Worm (Caenorhabditis elegans): ENCODE data around the gene pqn-2.

pqn-2 gene

DNA sequence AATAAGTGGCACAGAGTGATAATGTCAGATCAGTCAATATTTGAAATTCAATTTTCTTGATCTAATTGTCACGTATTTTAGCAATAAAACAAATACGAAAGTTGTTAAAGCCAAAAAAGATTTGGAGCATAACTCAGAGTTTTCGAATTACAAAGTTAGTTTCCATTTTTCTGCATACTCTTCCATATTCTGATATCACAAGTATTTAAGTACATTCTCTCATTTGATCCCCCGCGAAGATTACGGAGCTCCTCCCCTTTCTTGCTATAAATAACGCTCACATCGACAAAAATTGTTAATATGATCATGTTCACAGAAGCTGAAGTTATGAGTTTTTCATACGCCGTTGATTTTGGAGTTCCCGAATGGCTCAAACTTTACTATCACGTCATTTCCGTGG, 14.0 kb upstream of the pqn-2 start, which contains the start of gene sri-20:
Gene sri-20 (plus strand): TSS at position 301 of the 400 bp plus-strand sequence.
- no peak for TF ChIP-seq elt-2 (tag; optimal IDR thresholded peaks at IDR 0.05)
- no peak for TF ChIP-seq mdl-1 (tag; optimal IDR thresholded peaks at IDR 0.05)
- TF ChIP-seq lin-15B (tag; optimal IDR thresholded peaks at IDR 0.05), result no peak
- TF ChIP-seq elt-1 (tag; optimal IDR thresholded peaks at IDR 0.05), result no peak
- TF ChIP-seq ceh-9 (tag; optimal IDR thresholded peaks at IDR 0.05), result no peak
- TF ChIP-seq aly-2 (tag; optimal IDR thresholded peaks at IDR 0.05), result no peak

DNA sequence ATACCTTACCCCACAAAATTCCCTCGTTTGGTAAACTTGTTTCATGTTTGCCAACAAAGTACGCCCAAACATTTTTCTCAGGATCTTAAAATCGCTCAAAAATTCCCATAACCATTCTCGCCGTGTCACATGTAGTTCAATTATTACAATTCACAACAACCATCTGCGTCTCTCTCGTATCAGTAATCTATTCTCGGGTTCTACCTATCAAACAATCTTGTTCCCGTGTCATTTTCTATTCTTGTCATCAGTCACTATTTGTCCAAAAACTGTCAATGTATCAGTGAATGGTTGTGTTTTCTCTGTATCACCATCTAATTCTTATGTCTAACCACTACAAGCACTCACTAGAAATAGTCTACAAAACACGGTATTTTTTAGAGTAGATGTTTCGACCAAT, 11.1 kb upstream of the pqn-2 start:
- no peak for TF ChIP-seq nhr-12 (tag; optimal IDR thresholded peaks at IDR 0.05)
- TF ChIP-seq nhr-67 (tag; optimal IDR thresholded peaks at IDR 0.05), result no peak
- TF ChIP-seq pqm-1 (tag; optimal IDR thresholded peaks at IDR 0.05), result peak; percentile 40
- TF ChIP-seq nhr-237 (tag; optimal IDR thresholded peaks at IDR 0.05), result no peak
- no peak for TF ChIP-seq ceh-28 (tag; optimal IDR thresholded peaks at IDR 0.05)
- peak; percentile 45 for TF ChIP-seq jun-1 (tag; optimal IDR thresholded peaks at IDR 0.05)
- no peak for TF ChIP-seq pha-4 (tag; optimal IDR thresholded peaks at IDR 0.05)
- peak; percentile 84 for TF ChIP-seq elt-2 (tag; optimal IDR thresholded peaks at IDR 0.05)
- no peak for TF ChIP-seq ceh-82 (tag; optimal IDR thresholded peaks at IDR 0.05)

DNA sequence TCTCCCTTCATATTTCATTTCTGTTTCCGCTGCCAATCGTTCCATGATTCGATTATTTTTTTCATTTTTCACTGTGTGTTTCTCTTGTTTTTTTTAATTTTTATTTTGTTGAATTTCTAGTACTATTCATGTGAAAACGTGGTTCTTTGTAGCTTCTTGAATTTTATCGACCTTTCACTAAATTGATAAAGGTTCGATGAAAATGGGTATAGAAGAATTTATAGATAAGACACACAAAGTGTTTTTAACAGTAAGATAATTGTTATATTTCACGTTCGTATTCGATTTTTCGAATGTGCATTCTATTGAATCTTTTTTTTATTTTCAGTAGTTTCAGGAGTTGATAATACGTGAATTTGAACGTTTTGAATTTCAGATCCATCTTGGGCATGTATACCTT, 10.3 kb upstream of the pqn-2 start, which contains the start of gene ugt-49:
Gene ugt-49 (plus strand): TSS at position 371 of the 400 bp plus-strand sequence.
- TF ChIP-seq pqm-1 (tag; optimal IDR thresholded peaks at IDR 0.05), result peak; percentile 40
- TF ChIP-seq elt-2 (tag; optimal IDR thresholded peaks at IDR 0.05), result peak; percentile 63
- TF ChIP-seq nfya-1 (tag; optimal IDR thresholded peaks at IDR 0.05; ENCODE audit: insufficient read depth), result no peak
- no peak for TF ChIP-seq snpc-4 (tag; optimal IDR thresholded peaks at IDR 0.05)
- TF ChIP-seq pha-4 (tag; optimal IDR thresholded peaks at IDR 0.05), result peak; percentile 23

ce11 chrV:10379293-10379692, 2.9 kb upstream of the pqn-2 start, which contains the start of gene AC3.12:
AC3.12 (minus strand) TSS chrV:10379393.
- TF ChIP-seq zag-1 (tag; optimal IDR thresholded peaks at IDR 0.05), result no peak

ce11 chrV:10379761-10380160, 2.5 kb upstream of the pqn-2 start:
- TF ChIP-seq pqm-1 (tag; optimal IDR thresholded peaks at IDR 0.05), result no peak

DNA sequence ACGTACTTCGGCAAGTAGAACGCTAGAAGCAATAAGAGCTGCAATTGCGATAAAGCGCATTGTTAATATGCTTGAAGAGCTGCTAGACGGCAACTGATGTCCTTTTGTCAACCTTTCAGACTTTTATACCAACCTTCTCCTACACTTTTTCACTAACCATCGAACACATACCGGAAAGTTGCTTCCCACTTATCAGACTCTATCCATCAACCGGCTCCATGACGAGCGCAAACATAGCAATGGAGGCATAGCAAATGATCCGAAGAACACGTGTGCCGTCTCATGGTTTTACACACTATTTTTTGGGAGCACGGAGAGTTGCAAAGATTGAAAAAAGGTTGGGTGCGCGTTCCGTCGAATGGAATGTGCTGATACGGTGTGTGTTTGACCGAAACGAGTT, 516 bp upstream of the pqn-2 start, which contains the start of gene abu-1:
Gene abu-1 (minus strand): TSS at position 101 of the 400 bp plus-strand sequence.
- no peak for TF ChIP-seq sea-2 (GFP tag; optimal IDR thresholded peaks at IDR 0.05)
- no peak for TF ChIP-seq hmg-11 (tag; optimal IDR thresholded peaks at IDR 0.05)
- no peak for TF ChIP-seq nhr-23 (tag; optimal IDR thresholded peaks at IDR 0.05)
- no peak for TF ChIP-seq ceh-9 (tag; optimal IDR thresholded peaks at IDR 0.05)
- no peak for TF ChIP-seq elt-2 (tag; optimal IDR thresholded peaks at IDR 0.05)
- TF ChIP-seq unc-62 (GFP tag; optimal IDR thresholded peaks at IDR 0.05), result no peak
- TF ChIP-seq nfya-1 (tag; optimal IDR thresholded peaks at IDR 0.05; ENCODE audit: insufficient read depth), result no peak
- TF ChIP-seq nhr-43 (tag; optimal IDR thresholded peaks at IDR 0.05; ENCODE audit: poor library complexity, severe bottlenecking), result no peak
- TF ChIP-seq egl-5 (tag; optimal IDR thresholded peaks at IDR 0.05), result no peak
- no peak for TF ChIP-seq pha-4 (tag; optimal IDR thresholded peaks at IDR 0.05)
- TF ChIP-seq mdl-1 (tag; optimal IDR thresholded peaks at IDR 0.05), result no peak
- TF ChIP-seq snpc-4 (tag; optimal IDR thresholded peaks at IDR 0.05), result no peak
- TF ChIP-seq nhr-237 (tag; optimal IDR thresholded peaks at IDR 0.05), result no peak
- TF ChIP-seq ceh-16 (tag; optimal IDR thresholded peaks at IDR 0.05), result no peak
- TF ChIP-seq ZK546.5 (tag; optimal IDR thresholded peaks at IDR 0.05), result no peak

DNA sequence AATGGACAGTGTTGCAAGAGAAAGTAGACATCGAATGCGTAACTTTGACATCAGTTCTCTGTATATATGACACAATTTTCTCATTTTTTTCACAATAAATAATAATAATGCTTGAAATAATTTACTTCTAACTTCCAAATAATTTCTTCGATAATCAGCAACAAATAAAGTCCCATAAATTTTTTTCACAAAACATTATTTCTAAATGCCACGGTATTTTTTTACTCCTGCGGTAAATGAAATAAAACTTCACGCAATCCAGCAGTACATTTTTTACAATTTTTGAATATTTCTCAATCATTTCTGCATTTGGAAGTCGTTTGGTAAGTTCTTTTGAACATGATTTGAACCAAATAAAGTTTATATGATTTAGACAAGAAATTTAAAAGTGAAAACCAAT, 1.7 kb downstream of the pqn-2 start, which contains the start of gene spe-10:
Gene spe-10 (plus strand): TSS at position 301 of the 400 bp plus-strand sequence.
- no peak for TF ChIP-seq ceh-82 (tag; optimal IDR thresholded peaks at IDR 0.05)
- no peak for TF ChIP-seq ZK546.5 (tag; optimal IDR thresholded peaks at IDR 0.05)
- TF ChIP-seq fkh-2 (tag; optimal IDR thresholded peaks at IDR 0.05), result no peak
- no peak for TF ChIP-seq fos-1 (tag; optimal IDR thresholded peaks at IDR 0.05)
- TF ChIP-seq unc-39 (tag; optimal IDR thresholded peaks at IDR 0.05), result no peak
- TF ChIP-seq aly-2 (tag; optimal IDR thresholded peaks at IDR 0.05), result no peak
- no peak for TF ChIP-seq hmg-11 (tag; optimal IDR thresholded peaks at IDR 0.05)
- no peak for TF ChIP-seq ztf-4 (tag; optimal IDR thresholded peaks at IDR 0.05)

Data from whole organism, L3 larva.